Worm (Caenorhabditis elegans) whole organism, early embryonic: ENCODE results near the gene uaf-2.

Experiments used
- B0310.2 ChIP-seq: sonication (generic microtip); optimal IDR thresholded peaks from 2 replicates; lab custom pipeline; 2016; ENCODE audit warnings: mild to moderate bottlenecking, missing genetic modification characterization, missing compliant biosample characterization
- F13C5.2 ChIP-seq: sonication (generic microtip); optimal IDR thresholded peaks from 2 replicates; lab custom pipeline; 2017; ENCODE audit warnings: mild to moderate bottlenecking, missing genetic modification characterization, inconsistent platforms, missing compliant biosample characterization
- aly-1 ChIP-seq: sonication (generic microtip); optimal IDR thresholded peaks from 2 replicates; lab custom pipeline; 2016; ENCODE audit warnings: missing genetic modification characterization, missing compliant biosample characterization
- ama-1 ChIP-seq: fragments of 150-350 bp; optimal IDR thresholded peaks from 2 replicates; lab custom pipeline; 2014
- ceh-13 ChIP-seq: fragments of 200-800 bp; sonication (Bioruptor generic); optimal IDR thresholded peaks from 2 replicates; lab custom pipeline; 2018; ENCODE audit warnings: mild to moderate bottlenecking, missing genetic modification characterization, missing compliant biosample characterization
- ceh-36 ChIP-seq: sonication (generic microtip); optimal IDR thresholded peaks from 2 replicates; lab custom pipeline; 2016; ENCODE audit warnings: missing genetic modification characterization, inconsistent platforms, missing compliant biosample characterization
- ets-7 ChIP-seq: sonication (generic microtip); optimal IDR thresholded peaks from 2 replicates; lab custom pipeline; 2016; ENCODE audit warnings: missing genotype, missing genetic modification characterization, missing compliant biosample characterization
- flt-1 ChIP-seq: fragments of 200-800 bp; sonication (Bioruptor generic); IDR thresholded peaks from 2 replicates; pipeline ENCODE4 v1.3.6; 2022; ENCODE audit warnings: missing genetic modification characterization, missing compliant biosample characterization
- hmbx-1 ChIP-seq: sonication (generic microtip); optimal IDR thresholded peaks from 2 replicates; lab custom pipeline; 2016; ENCODE audit warnings: mild to moderate bottlenecking, missing genetic modification characterization, missing compliant biosample characterization
- hmg-4 ChIP-seq: fragments of 200-800 bp; sonication (Bioruptor generic); optimal IDR thresholded peaks from 2 replicates; lab custom pipeline; 2018; ENCODE audit warnings: mild to moderate bottlenecking, missing genetic modification characterization, missing compliant biosample characterization
- hnd-1 ChIP-seq: sonication (generic microtip); optimal IDR thresholded peaks from 2 replicates; lab custom pipeline; 2016; ENCODE audit warnings: missing genetic modification characterization, missing compliant biosample characterization
- pes-1 ChIP-seq: fragments of 200-800 bp; sonication (Bioruptor generic); IDR thresholded peaks from 2 replicates; pipeline ENCODE4 v1.3.6; 2022; ENCODE audit warnings: missing genetic modification reagents, missing genetic modification characterization, missing compliant biosample characterization
- scrt-1 ChIP-seq: fragments of 200-800 bp; sonication (Bioruptor generic); IDR thresholded peaks from 2 replicates; pipeline ENCODE4 v1.3.6; 2022; ENCODE audit warnings: missing genetic modification characterization, missing compliant biosample characterization
- sea-1 ChIP-seq: fragments of 200-800 bp; sonication (Bioruptor generic); conservative IDR thresholded peaks from 2 replicates; pipeline ENCODE4 v1.3.6; 2022; ENCODE audit warnings: missing genetic modification characterization, missing compliant biosample characterization
- tbx-11 ChIP-seq: fragments of 200-800 bp; sonication (Bioruptor generic); IDR thresholded peaks from 2 replicates; pipeline ENCODE4 v1.3.6; 2022; ENCODE audit warnings: missing genetic modification characterization, missing compliant biosample characterization
- tbx-37 ChIP-seq: fragments of 200-800 bp; sonication (Bioruptor generic); conservative IDR thresholded peaks from 2 replicates; pipeline ENCODE4 v1.3.6; 2022; ENCODE audit warnings: missing genetic modification reagents, missing genetic modification characterization, missing compliant biosample characterization
- tra-4 ChIP-seq: sonication (generic microtip); optimal IDR thresholded peaks from 2 replicates; lab custom pipeline; 2017; ENCODE audit warnings: missing genetic modification characterization, missing compliant biosample characterization

Gene uaf-2

ce11 chrIV:17103615-17104014 is 15.0 kb downstream of the uaf-2 start, which contains the start of gene Y116A8C.30:
Gene Y116A8C.30, minus strand, starts transcription at chrIV:17103715.
- TF ChIP-seq F13C5.2 (tag; lab: Kevin White, UChicago) (no peak), tra-4 (tag; lab: Kevin White, UChicago) (no peak), ceh-13 (GFP tag; lab: Kevin White, UChicago) (no peak), hnd-1 (tag; lab: Kevin White, UChicago) (no peak), sea-1 (GFP tag; lab: Robert Waterston, UW) (no peak), scrt-1 (GFP tag; lab: Robert Waterston, UW) (no peak), ets-7 (tag; lab: Kevin White, UChicago) (no peak), hmbx-1 (tag; lab: Kevin White, UChicago) (no peak)

ce11 chrIV:17103116-17103515 is 15.5 kb downstream of the uaf-2 start:
- TF ChIP-seq aly-1 (tag; lab: Kevin White, UChicago) (no peak), tbx-11 (GFP tag; lab: Robert Waterston, UW) (no peak), ama-1 (lab: Kevin White, UChicago) (peak; percentile 41), tbx-37 (GFP tag; lab: Robert Waterston, UW) (no peak)

ce11 chrIV:17100628-17101338 is 17.8 kb downstream of the uaf-2 start:
- no peak for TF ChIP-seq hnd-1 (tag; lab: Kevin White, UChicago)
- TF ChIP-seq hmg-4 (GFP tag; lab: Kevin White, UChicago) = no peak
- TF ChIP-seq B0310.2 (tag; lab: Kevin White, UChicago) = no peak
- TF ChIP-seq ceh-13 (GFP tag; lab: Kevin White, UChicago) = no peak
- no peak for TF ChIP-seq ceh-36 (tag; lab: Kevin White, UChicago)
- no peak for TF ChIP-seq aly-1 (tag; lab: Kevin White, UChicago)
- no peak for TF ChIP-seq tbx-37 (GFP tag; lab: Robert Waterston, UW)
- no peak for TF ChIP-seq scrt-1 (GFP tag; lab: Robert Waterston, UW)
- TF ChIP-seq F13C5.2 (tag; lab: Kevin White, UChicago) = no peak
- no peak for TF ChIP-seq ama-1 (lab: Kevin White, UChicago)
- TF ChIP-seq ets-7 (tag; lab: Kevin White, UChicago) = no peak
- TF ChIP-seq hmbx-1 (tag; lab: Kevin White, UChicago) = no peak
- TF ChIP-seq sea-1 (GFP tag; lab: Robert Waterston, UW) = no peak
- TF ChIP-seq pes-1 (GFP tag; lab: Robert Waterston, UW) = no peak
- TF ChIP-seq tbx-11 (GFP tag; lab: Robert Waterston, UW) = no peak
- no peak for TF ChIP-seq flt-1 (GFP tag; lab: Robert Waterston, UW)

- TF ChIP-seq ceh-36 (tag; lab: Kevin White, UChicago) = no peak
Measured at ce11 chrIV:17100148-17100547, 18.4 kb downstream of the uaf-2 start, which contains the start of gene bca-2. Gene bca-2, minus strand, starts transcription at chrIV:17100248.

- TF ChIP-seq pes-1 (GFP tag; lab: Robert Waterston, UW) (0 out of 2 replicates have a peak, but pooled peaks have one; percentile 51), ceh-13 (GFP tag; lab: Kevin White, UChicago) (peak; percentile 19), ets-7 (tag; lab: Kevin White, UChicago) (no peak)
Measured at ce11 chrIV:17099113-17099512, 19.5 kb downstream of the uaf-2 start.

ce11 chrIV:17096168-17096567 is 22.4 kb downstream of the uaf-2 start, which contains the start of gene Y116A8C.27:
Gene Y116A8C.27, minus strand, starts transcription at chrIV:17096268.
- TF ChIP-seq sea-1 (GFP tag; lab: Robert Waterston, UW) (no peak), hmg-4 (GFP tag; lab: Kevin White, UChicago) (no peak), scrt-1 (GFP tag; lab: Robert Waterston, UW) (no peak), flt-1 (GFP tag; lab: Robert Waterston, UW) (no peak), B0310.2 (tag; lab: Kevin White, UChicago) (no peak), ama-1 (lab: Kevin White, UChicago) (no peak), F13C5.2 (tag; lab: Kevin White, UChicago) (no peak), ceh-36 (tag; lab: Kevin White, UChicago) (no peak), tra-4 (tag; lab: Kevin White, UChicago) (no peak), ceh-13 (GFP tag; lab: Kevin White, UChicago) (no peak), ets-7 (tag; lab: Kevin White, UChicago) (no peak), tbx-11 (GFP tag; lab: Robert Waterston, UW) (no peak), pes-1 (GFP tag; lab: Robert Waterston, UW) (no peak), hnd-1 (tag; lab: Kevin White, UChicago) (no peak)

ce11 chrIV:17093701-17094100 is 24.9 kb downstream of the uaf-2 start, which contains the start of gene Y116A8C.29:
Gene Y116A8C.29, plus strand, starts transcription at chrIV:17094028.
- TF ChIP-seq tbx-11 (GFP tag; lab: Robert Waterston, UW) (no peak), ceh-13 (GFP tag; lab: Kevin White, UChicago) (no peak), hmbx-1 (tag; lab: Kevin White, UChicago) (no peak), tra-4 (tag; lab: Kevin White, UChicago) (no peak), F13C5.2 (tag; lab: Kevin White, UChicago) (no peak), B0310.2 (tag; lab: Kevin White, UChicago) (no peak), flt-1 (GFP tag; lab: Robert Waterston, UW) (no peak), hmg-4 (GFP tag; lab: Kevin White, UChicago) (no peak), ets-7 (tag; lab: Kevin White, UChicago) (no peak), tbx-37 (GFP tag; lab: Robert Waterston, UW) (no peak), hnd-1 (tag; lab: Kevin White, UChicago) (no peak), sea-1 (GFP tag; lab: Robert Waterston, UW) (no peak), pes-1 (GFP tag; lab: Robert Waterston, UW) (no peak), ama-1 (lab: Kevin White, UChicago) (no peak), aly-1 (tag; lab: Kevin White, UChicago) (no peak)
